Fruit fly (Drosophila melanogaster): ENCODE measurements around the gene CG31810.

DNA sequence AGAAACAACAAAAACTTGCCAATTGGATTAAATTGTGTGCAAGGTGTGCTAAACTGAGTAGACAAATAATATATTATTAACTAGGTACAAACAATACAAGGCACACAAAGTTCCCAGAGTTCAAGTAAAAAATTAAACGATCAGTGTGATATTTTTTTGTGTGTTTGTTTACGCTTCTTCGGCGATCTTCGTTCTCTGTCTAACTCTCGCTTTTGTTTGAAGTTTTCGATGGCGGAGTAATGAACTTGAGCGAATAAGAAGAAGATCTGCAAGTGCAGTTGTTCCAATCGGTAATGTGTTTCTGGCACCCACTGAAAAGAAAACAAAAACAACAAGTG, 35.4 kb downstream of the CG31810 start:
- TF ChIP-seq insv (optimal IDR thresholded peaks at IDR 0.05) (no peak), psq (optimal IDR thresholded peaks at IDR 0.05) (no peak)

All from Kc167 (cell line).